Fruit fly (Drosophila melanogaster): ENCODE results near the gene Grp170.

The Grp170 gene

dm6 chrX:2225138-2225537 is 49.7 kb downstream of the Grp170 start, which contains the start of gene pcx (continued):
- TF ChIP-seq BEAF-32 (GFP tag; optimal IDR thresholded peaks at IDR 0.05): peak; percentile 57
- TF ChIP-seq Camta (GFP tag; optimal IDR thresholded peaks at IDR 0.05): no peak
- no peak for TF ChIP-seq CG6765 (GFP tag; optimal IDR thresholded peaks at IDR 0.05)
- TF ChIP-seq run (tag; optimal IDR thresholded peaks at IDR 0.05): no peak
- TF ChIP-seq Scr (GFP tag; IDR thresholded peaks at IDR 0.05; ENCODE audit: partially characterized antibody): peak; percentile 62
- TF ChIP-seq wek (GFP tag; optimal IDR thresholded peaks at IDR 0.05): no peak
- no peak for TF ChIP-seq CG4707 (GFP tag; optimal IDR thresholded peaks at IDR 0.05)
- no peak for TF ChIP-seq Opbp (GFP tag; IDR thresholded peaks at IDR 0.05; ENCODE audit: partially characterized antibody)
- peak; percentile 96 for TF ChIP-seq CG17359 (tag; optimal IDR thresholded peaks at IDR 0.05)
- no peak for TF ChIP-seq NC2β (GFP tag; optimal IDR thresholded peaks at IDR 0.05)
- TF ChIP-seq ftz-f1 (GFP tag; optimal IDR thresholded peaks at IDR 0.05): no peak
- peak; percentile 58 for TF ChIP-seq bbx (GFP tag; IDR thresholded peaks at IDR 0.05; ENCODE audit: partially characterized antibody)
- TF ChIP-seq ERR (GFP tag; optimal IDR thresholded peaks at IDR 0.05): no peak
- TF ChIP-seq Gug (GFP tag; IDR thresholded peaks at IDR 0.05): no peak
- no peak for TF ChIP-seq Jarid2 (GFP tag; optimal IDR thresholded peaks at IDR 0.05)
- TF ChIP-seq vvl (GFP tag; IDR thresholded peaks at IDR 0.05): 0 out of 2 replicates have a peak, but pooled peaks have one; percentile 7
- TF ChIP-seq Med (GFP tag): peak; percentile 28
- TF ChIP-seq Dref (GFP tag; IDR thresholded peaks at IDR 0.05): peak; percentile 81
- no peak for TF ChIP-seq H2.0 (GFP tag; IDR thresholded peaks at IDR 0.05)
- no peak for TF ChIP-seq CG18262 (tag; optimal IDR thresholded peaks at IDR 0.05)
- TF ChIP-seq CG14441 (GFP tag; IDR thresholded peaks at IDR 0.05): no peak
- peak; percentile 1 for TF ChIP-seq phol (tag; optimal IDR thresholded peaks at IDR 0.05)
- TF ChIP-seq CG2120 (GFP tag; optimal IDR thresholded peaks at IDR 0.05): no peak
- peak; percentile 49 for TF ChIP-seq pzg (GFP tag; optimal IDR thresholded peaks at IDR 0.05)
- TF ChIP-seq al (GFP tag; IDR thresholded peaks at IDR 0.05): no peak
- peak; percentile 38 for TF ChIP-seq CG2116 (GFP tag; optimal IDR thresholded peaks at IDR 0.05)
- TF ChIP-seq inv (GFP tag; IDR thresholded peaks at IDR 0.05; ENCODE audit: partially characterized antibody): 0 out of 2 replicates have a peak, but pooled peaks have one; percentile 19
- TF ChIP-seq vfl (GFP tag; optimal IDR thresholded peaks at IDR 0.05): no peak
- peak; percentile 61; the same call in 2 of the 3 replicates for TF ChIP-seq CG6791 (GFP tag; IDR thresholded peaks at IDR 0.05; ENCODE audit: partially characterized antibody)
- no peak for TF ChIP-seq CG2678 (tag; optimal IDR thresholded peaks at IDR 0.05)
- TF ChIP-seq peb (GFP tag; IDR thresholded peaks at IDR 0.05): no peak
- peak; percentile 54; the same call in 2 of the 3 replicates for TF ChIP-seq knrl (GFP tag; IDR thresholded peaks at IDR 0.05; ENCODE audit: partially characterized antibody)
- no peak for TF ChIP-seq sim (GFP tag; IDR thresholded peaks at IDR 0.05)
- TF ChIP-seq CG10147 (GFP tag; optimal IDR thresholded peaks at IDR 0.05): no peak
- TF ChIP-seq zfh2 (GFP tag; optimal IDR thresholded peaks at IDR 0.05): no peak
- TF ChIP-seq Dll (GFP tag; IDR thresholded peaks at IDR 0.05; ENCODE audit: partially characterized antibody): peak; percentile 56; the same call in 1 of the 4 replicates
- TF ChIP-seq Max (GFP tag; optimal IDR thresholded peaks at IDR 0.05): no peak
- TF ChIP-seq unc-4 (GFP tag; IDR thresholded peaks at IDR 0.05; ENCODE audit: partially characterized antibody): peak; percentile 65
- TF ChIP-seq YL-1 (GFP tag; optimal IDR thresholded peaks at IDR 0.05): peak; percentile 56
- no peak for TF ChIP-seq hth (optimal IDR thresholded peaks at IDR 0.05)
- no peak for TF ChIP-seq Nf-YA (GFP tag; IDR thresholded peaks at IDR 0.05)
- TF ChIP-seq so (GFP tag; IDR thresholded peaks at IDR 0.05): no peak

Data from whole organism, embryonic.